Fruit fly (Drosophila melanogaster): Measurements from ENCODE around the gene CG12111.
A peak's percentile ranks its signal among the peaks of the same experiment; 100 is the strongest.

The CG12111 gene

DNA sequence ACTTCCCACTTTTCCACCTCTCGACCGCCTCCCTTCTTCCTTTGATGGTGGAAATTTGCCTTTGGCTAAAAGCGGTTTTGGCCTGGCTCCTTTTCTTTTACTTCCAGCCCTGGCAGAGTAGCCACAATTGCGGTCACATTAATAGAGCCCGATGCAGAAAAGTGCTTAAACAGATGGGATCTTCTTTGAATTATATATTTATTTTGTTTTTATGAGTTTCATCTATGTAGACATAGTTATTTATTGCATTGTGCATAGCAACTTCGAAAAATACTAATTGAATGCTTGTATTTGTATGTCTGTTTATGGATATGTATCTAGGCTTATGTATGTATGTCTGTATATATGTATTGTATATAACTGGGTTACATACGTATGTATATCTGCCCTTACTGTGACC lies 28.8 kb downstream of the CG12111 start (continued):
- no peak for TF ChIP-seq bowl (GFP tag; IDR thresholded peaks at IDR 0.05)
- peak; percentile 37; the same call in 1 of the 2 replicates for TF ChIP-seq HLH3B (GFP tag; IDR thresholded peaks at IDR 0.05)
- no peak for TF ChIP-seq NFAT (GFP tag; IDR thresholded peaks at IDR 0.05)
- peak; percentile 54 for TF ChIP-seq CG12659 (GFP tag; optimal IDR thresholded peaks at IDR 0.05)
- peak; percentile 13 for TF ChIP-seq gcm (GFP tag; optimal IDR thresholded peaks at IDR 0.05)
- TF ChIP-seq CG1602 (GFP tag; optimal IDR thresholded peaks at IDR 0.05) = no peak
- TF ChIP-seq Drgx (GFP tag; IDR thresholded peaks at IDR 0.05) = peak; percentile 34; the same call in 1 of the 2 replicates
- peak; percentile 58 for TF ChIP-seq CG15514 (GFP tag; optimal IDR thresholded peaks at IDR 0.05)
- peak; percentile 63 for TF ChIP-seq Atf6 (GFP tag; IDR thresholded peaks at IDR 0.05)
- no peak for TF ChIP-seq CG3838 (GFP tag; optimal IDR thresholded peaks at IDR 0.05)
- TF ChIP-seq CG10147 (GFP tag; optimal IDR thresholded peaks at IDR 0.05) = peak; percentile 83
- TF ChIP-seq Rfx (GFP tag; IDR thresholded peaks at IDR 0.05) = peak; percentile 76
- peak in 1 of 2 experiments; percentile 71 for TF ChIP-seq Hr51 (GFP tag; optimal IDR thresholded peaks at IDR 0.05)
- TF ChIP-seq CG15269 (tag; optimal IDR thresholded peaks at IDR 0.05) = peak; percentile 74
- peak; percentile 26; the same call in 1 of the 3 replicates for TF ChIP-seq B-H1 (GFP tag; IDR thresholded peaks at IDR 0.05)
- peak; percentile 30; the same call in 1 of the 3 replicates for TF ChIP-seq Aef1 (GFP tag; IDR thresholded peaks at IDR 0.05)
- peak; percentile 32 for TF ChIP-seq CG8388 (GFP tag; optimal IDR thresholded peaks at IDR 0.05)
- TF ChIP-seq ewg (GFP tag; optimal IDR thresholded peaks at IDR 0.05) = peak; percentile 4
- TF ChIP-seq CG8924 (tag; optimal IDR thresholded peaks at IDR 0.05) = peak; percentile 51
- TF ChIP-seq CG9876 (GFP tag; optimal IDR thresholded peaks at IDR 0.05) = no peak
- TF ChIP-seq CG31441 (GFP tag; IDR thresholded peaks at IDR 0.05) = peak; percentile 46; the same call in 1 of the 2 replicates
- TF ChIP-seq dpn (GFP tag; optimal IDR thresholded peaks at IDR 0.05) = peak; percentile 1 to 45
- peak; percentile 70 for TF ChIP-seq PHDP (tag; optimal IDR thresholded peaks at IDR 0.05)
- no peak for TF ChIP-seq Mad (GFP tag; optimal IDR thresholded peaks at IDR 0.05)
- peak; percentile 48; the same call in 1 of the 3 replicates for TF ChIP-seq CG11695 (GFP tag; IDR thresholded peaks at IDR 0.05)
- TF ChIP-seq gsb (GFP tag; IDR thresholded peaks at IDR 0.05) = peak; percentile 42; the same call in 1 of the 2 replicates
- peak; percentile 64; the same call in 2 of the 3 replicates for TF ChIP-seq dysf (GFP tag; IDR thresholded peaks at IDR 0.05)
- no peak for TF ChIP-seq B-H2 (GFP tag; optimal IDR thresholded peaks at IDR 0.05)
- TF ChIP-seq tgo (GFP tag; IDR thresholded peaks at IDR 0.05) = peak; percentile 31; the same call in 1 of the 3 replicates
- TF ChIP-seq CG3281 (GFP tag; optimal IDR thresholded peaks at IDR 0.05) = peak; percentile 71
- peak; percentile 36 for TF ChIP-seq Xbp1 (GFP tag; optimal IDR thresholded peaks at IDR 0.05)
- TF ChIP-seq abd-A (tag; optimal IDR thresholded peaks at IDR 0.05) = peak; percentile 29
- no peak for TF ChIP-seq crc (GFP tag; optimal IDR thresholded peaks at IDR 0.05)
- no peak for TF ChIP-seq tna (GFP tag; IDR thresholded peaks at IDR 0.05; ENCODE audit: partially characterized antibody)
- peak; percentile 6 for TF ChIP-seq CG5180 (GFP tag; optimal IDR thresholded peaks at IDR 0.05)
- no peak for TF ChIP-seq Dref (GFP tag; IDR thresholded peaks at IDR 0.05)
- TF ChIP-seq CG17385 (GFP tag; optimal IDR thresholded peaks at IDR 0.05) = peak; percentile 54
- TF ChIP-seq CG14441 (GFP tag; IDR thresholded peaks at IDR 0.05) = peak; percentile 58
- peak; percentile 56; the same call in 1 of the 2 replicates for TF ChIP-seq sob (GFP tag; IDR thresholded peaks at IDR 0.05)
- TF ChIP-seq tio (GFP tag; optimal IDR thresholded peaks at IDR 0.05) = peak; percentile 24
- peak; percentile 18 for TF ChIP-seq schlank (tag; optimal IDR thresholded peaks at IDR 0.05)
- peak; percentile 57 for TF ChIP-seq D19A (tag; optimal IDR thresholded peaks at IDR 0.05)
- peak; percentile 27 for TF ChIP-seq CG10979 (tag; optimal IDR thresholded peaks at IDR 0.05)
- TF ChIP-seq bsh (GFP tag; optimal IDR thresholded peaks at IDR 0.05) = peak in 1 of 2 experiments; percentile 40
- peak; percentile 8 for TF ChIP-seq CG14710 (tag; optimal IDR thresholded peaks at IDR 0.05)
- TF ChIP-seq oc (tag; optimal IDR thresholded peaks at IDR 0.05) = no peak
- TF ChIP-seq odd (GFP tag; optimal IDR thresholded peaks at IDR 0.05) = peak; percentile 48
- peak; percentile 63 for TF ChIP-seq bcd (GFP tag; optimal IDR thresholded peaks at IDR 0.05)

All from whole organism, embryonic.